Worm (Caenorhabditis elegans) whole organism, late embryonic: ENCODE results near the gene C34C12.6.

ENCODE experiments used
- C38D4.7 ChIP-seq: fragments of 200-800 bp; sonication (Bioruptor generic); optimal IDR thresholded peaks from 2 replicates; lab custom pipeline; 2018; ENCODE audit warnings: mild to moderate bottlenecking, missing genetic modification characterization, moderate library complexity, missing compliant biosample characterization
- F13H6.1 ChIP-seq: sonication (generic microtip); optimal IDR thresholded peaks from 2 replicates; lab custom pipeline; 2016; ENCODE audit warnings: missing genetic modification characterization, missing compliant biosample characterization
- K02D7.2 ChIP-seq: sonication (generic microtip); optimal IDR thresholded peaks from 2 replicates; lab custom pipeline; 2017; ENCODE audit warnings: mild to moderate bottlenecking, missing genetic modification characterization, missing compliant biosample characterization
- K09A11.1 ChIP-seq: sonication (generic microtip); optimal IDR thresholded peaks from 2 replicates; lab custom pipeline; 2017; ENCODE audit warnings: antibody characterized with exemption, mild to moderate bottlenecking, missing genetic modification characterization, missing compliant biosample characterization; ENCODE audit not compliant: insufficient read depth
- Y22D7AL.16 ChIP-seq: sonication (generic microtip); optimal IDR thresholded peaks from 2 replicates; lab custom pipeline; 2016; ENCODE audit warnings: missing genetic modification characterization, missing compliant biosample characterization
- ahr-1 ChIP-seq: sonication (generic microtip); optimal IDR thresholded peaks from 2 replicates; lab custom pipeline; 2016; ENCODE audit warnings: missing genetic modification characterization, missing compliant biosample characterization
- ama-1 ChIP-seq: fragments of 150-350 bp; optimal IDR thresholded peaks from 2 replicates; lab custom pipeline; 2014
- ceh-14 ChIP-seq: sonication (generic microtip); optimal IDR thresholded peaks from 2 replicates; lab custom pipeline; 2016; ENCODE audit warnings: missing genotype, missing genetic modification characterization, missing compliant biosample characterization
- ceh-18 ChIP-seq: sonication (generic microtip); optimal IDR thresholded peaks from 2 replicates; lab custom pipeline; 2016; ENCODE audit warnings: missing genetic modification characterization, missing compliant biosample characterization
- ceh-2 ChIP-seq: sonication (generic microtip); optimal IDR thresholded peaks from 2 replicates; lab custom pipeline; 2016; ENCODE audit warnings: missing genotype, missing genetic modification characterization, missing compliant biosample characterization
- ceh-30 ChIP-seq: fragments of 150-350 bp; optimal IDR thresholded peaks from 2 replicates; lab custom pipeline; 2014; ENCODE audit warnings: missing biosample characterization, missing genetic modification characterization
- ceh-31 ChIP-seq: sonication (generic microtip); optimal IDR thresholded peaks from 2 replicates; lab custom pipeline; 2016; ENCODE audit warnings: missing genetic modification characterization, missing compliant biosample characterization
- ceh-6 ChIP-seq: fragments of 200-800 bp; sonication (Bioruptor generic); optimal IDR thresholded peaks from 2 replicates; lab custom pipeline; 2018; ENCODE audit warnings: mild to moderate bottlenecking, missing genetic modification characterization, missing compliant biosample characterization
- ceh-9 ChIP-seq: sonication (generic microtip); optimal IDR thresholded peaks from 2 replicates; lab custom pipeline; 2016; ENCODE audit warnings: mild to moderate bottlenecking, missing genetic modification characterization, inconsistent platforms, missing compliant biosample characterization
- che-1 ChIP-seq: sonication (generic microtip); optimal IDR thresholded peaks from 2 replicates; lab custom pipeline; 2016; ENCODE audit warnings: mild to moderate bottlenecking, missing genetic modification characterization, missing compliant biosample characterization
- elt-4 ChIP-seq: sonication (generic microtip); optimal IDR thresholded peaks from 2 replicates; lab custom pipeline; 2016; ENCODE audit warnings: missing genetic modification characterization, missing compliant biosample characterization
- ets-4 ChIP-seq: sonication (generic microtip); optimal IDR thresholded peaks from 2 replicates; lab custom pipeline; 2016; ENCODE audit warnings: missing genetic modification characterization, missing compliant biosample characterization
- eyg-1 ChIP-seq: sonication (generic microtip); optimal IDR thresholded peaks from 2 replicates; lab custom pipeline; 2016; ENCODE audit warnings: missing genotype, missing genetic modification characterization, missing compliant biosample characterization
- gmeb-2 ChIP-seq: sonication (generic microtip); optimal IDR thresholded peaks from 2 replicates; lab custom pipeline; 2016; ENCODE audit warnings: missing genetic modification characterization, inconsistent platforms, missing compliant biosample characterization
- hlh-13 ChIP-seq: fragments of 200-800 bp; sonication (Bioruptor generic); optimal IDR thresholded peaks from 2 replicates; lab custom pipeline; 2018; ENCODE audit warnings: mild to moderate bottlenecking, missing genetic modification characterization, missing compliant biosample characterization
- hlh-15 ChIP-seq: sonication (generic microtip); optimal IDR thresholded peaks from 2 replicates; lab custom pipeline; 2016; ENCODE audit warnings: missing genetic modification characterization, missing compliant biosample characterization
- hlh-30 ChIP-seq: sonication (generic microtip); optimal IDR thresholded peaks from 2 replicates; lab custom pipeline; 2017; ENCODE audit warnings: antibody characterized with exemption, missing genetic modification characterization, missing compliant biosample characterization; ENCODE audit not compliant: insufficient read depth
- hlh-8 ChIP-seq: sonication (generic microtip); optimal IDR thresholded peaks from 2 replicates; lab custom pipeline; 2016; ENCODE audit warnings: missing genotype, missing genetic modification characterization, missing compliant biosample characterization
- lim-6 ChIP-seq: sonication (generic microtip); optimal IDR thresholded peaks from 2 replicates; lab custom pipeline; 2016; ENCODE audit warnings: missing genetic modification characterization, missing compliant biosample characterization
- madf-2 ChIP-seq: sonication (generic microtip); optimal IDR thresholded peaks from 2 replicates; lab custom pipeline; 2017; ENCODE audit warnings: missing genetic modification characterization, missing compliant biosample characterization
- npax-4 ChIP-seq: sonication (generic microtip); optimal IDR thresholded peaks from 2 replicates; lab custom pipeline; 2016; ENCODE audit warnings: missing genetic modification characterization, missing compliant biosample characterization
- odd-2 ChIP-seq: sonication (generic microtip); optimal IDR thresholded peaks from 2 replicates; lab custom pipeline; 2017; ENCODE audit warnings: antibody characterized with exemption, mild to moderate bottlenecking, missing genetic modification characterization, missing compliant biosample characterization
- pha-4 ChIP-seq: fragments of 150-350 bp; optimal IDR thresholded peaks from 2 replicates; lab custom pipeline; 2018; ENCODE audit warnings: missing biosample characterization, missing genetic modification reagents, missing genetic modification characterization
- pqm-1 ChIP-seq: sonication (generic microtip); optimal IDR thresholded peaks from 2 replicates; lab custom pipeline; 2016; ENCODE audit warnings: missing genetic modification characterization, missing compliant biosample characterization
- pros-1 ChIP-seq: fragments of 150-350 bp; optimal IDR thresholded peaks from 2 replicates; lab custom pipeline; 2014; ENCODE audit warnings: missing biosample characterization, missing genetic modification reagents, missing genetic modification characterization
- rnt-1 ChIP-seq: sonication (generic microtip); optimal IDR thresholded peaks from 2 replicates; lab custom pipeline; 2016; ENCODE audit warnings: missing genetic modification characterization, missing compliant biosample characterization
- sdc-2 ChIP-seq: sonication (generic microtip); optimal IDR thresholded peaks from 2 replicates; lab custom pipeline; 2016; ENCODE audit warnings: missing genotype, missing genetic modification characterization, missing compliant biosample characterization
- sox-2 ChIP-seq: fragments of 200-800 bp; sonication (Bioruptor generic); IDR thresholded peaks from 2 replicates; pipeline ENCODE4 v1.3.6; 2022; ENCODE audit warnings: missing genetic modification reagents, missing genetic modification characterization, missing compliant biosample characterization
- tbx-2 ChIP-seq: sonication (generic microtip); optimal IDR thresholded peaks from 2 replicates; lab custom pipeline; 2016; ENCODE audit warnings: missing genetic modification characterization, missing compliant biosample characterization
- tbx-7 ChIP-seq: sonication (generic microtip); optimal IDR thresholded peaks from 2 replicates; lab custom pipeline; 2016; ENCODE audit warnings: missing genotype, missing genetic modification characterization, missing compliant biosample characterization
- unc-3 ChIP-seq, 2 experiments: fragments of 200-800 bp in 1 of 2; sonication (Bioruptor generic) in 1 of 2; sonication (generic microtip) in 1 of 2; conservative IDR thresholded peaks in 1 of 2; optimal IDR thresholded peaks in 1 of 2; 2 replicates each; pipeline versions ENCODE4 v1.3.6 to Lab custom; 2016 to 2022; ENCODE audit warnings: missing compliant biosample characterization in 2 of 2, missing genetic modification characterization in 2 of 2, missing genetic modification reagents in 1 of 2
- unc-55 ChIP-seq: sonication (generic microtip); optimal IDR thresholded peaks from 2 replicates; lab custom pipeline; 2017; ENCODE audit warnings: missing biosample characterization, missing genetic modification reagents, missing genetic modification characterization
- unc-86 ChIP-seq: sonication (generic microtip); optimal IDR thresholded peaks from 2 replicates; lab custom pipeline; 2016; ENCODE audit warnings: missing genetic modification characterization, missing compliant biosample characterization

The C34C12.6 gene

ce11 chrIII:3480950-3481349 is 1.4 kb upstream of the C34C12.6 start:
- TF ChIP-seq hlh-8 (tag; lab: Kevin White, UChicago) (no peak), ceh-2 (tag; lab: Kevin White, UChicago) (no peak), che-1 (no peak), sdc-2 (tag; lab: Kevin White, UChicago) (no peak), ets-4 (no peak), madf-2 (tag; lab: Kevin White, UChicago) (no peak), npax-4 (tag; lab: Kevin White, UChicago) (no peak), ceh-6 (no peak), ceh-18 (tag; lab: Kevin White, UChicago) (no peak), ceh-31 (tag; lab: Kevin White, UChicago) (no peak), tbx-7 (tag; lab: Kevin White, UChicago) (no peak)

- no peak for TF ChIP-seq ama-1 (lab: Kevin White, UChicago)
- TF ChIP-seq rnt-1 (tag; lab: Kevin White, UChicago) = no peak
- TF ChIP-seq hlh-13 (GFP tag; lab: Kevin White, UChicago) = no peak
- no peak for TF ChIP-seq tbx-2 (tag; lab: Kevin White, UChicago)
- TF ChIP-seq unc-55 (GFP tag; lab: Kevin White, UChicago) = no peak
- no peak for TF ChIP-seq ceh-6
- TF ChIP-seq ceh-14 (tag; lab: Kevin White, UChicago) = no peak
- no peak for TF ChIP-seq hlh-8 (tag; lab: Kevin White, UChicago)
- TF ChIP-seq madf-2 (tag; lab: Kevin White, UChicago) = no peak
- TF ChIP-seq ceh-9 (tag; lab: Kevin White, UChicago) = no peak
- TF ChIP-seq unc-3 (GFP tag; conservative IDR thresholded peaks at IDR 0.05; lab: Robert Waterston, UW) = no peak
- TF ChIP-seq unc-3 (tag; optimal IDR thresholded peaks at IDR 0.05; lab: Kevin White, UChicago) = no peak
- no peak for TF ChIP-seq elt-4 (tag; lab: Kevin White, UChicago)
- TF ChIP-seq ets-4 = no peak
- TF ChIP-seq lim-6 (tag; lab: Kevin White, UChicago) = no peak
- no peak for TF ChIP-seq gmeb-2
- TF ChIP-seq pros-1 (tag; lab: Kevin White, UChicago) = no peak
- TF ChIP-seq eyg-1 (tag; lab: Kevin White, UChicago) = no peak
- no peak for TF ChIP-seq sox-2 (GFP tag; lab: Robert Waterston, UW)
- TF ChIP-seq, all 69 proteins: peak for 0
Observed at ce11 chrIII:3484995-3485394, 2.6 kb downstream of the C34C12.6 start.

ce11 chrIII:3486055-3486454 is 3.7 kb downstream of the C34C12.6 start:
- TF ChIP-seq hlh-15 (tag; lab: Kevin White, UChicago) = no peak
- no peak for TF ChIP-seq K02D7.2 (tag; lab: Kevin White, UChicago)
- TF ChIP-seq ceh-9 (tag; lab: Kevin White, UChicago) = no peak
- TF ChIP-seq pha-4 (tag; lab: Kevin White, UChicago) = no peak
- TF ChIP-seq sox-2 (GFP tag; lab: Robert Waterston, UW) = no peak
- TF ChIP-seq F13H6.1 = no peak
- TF ChIP-seq ceh-30 (tag; lab: Kevin White, UChicago) = no peak
- no peak for TF ChIP-seq pqm-1 (tag; lab: Kevin White, UChicago)
- no peak for TF ChIP-seq K09A11.1 (tag; lab: Kevin White, UChicago)
- TF ChIP-seq madf-2 (tag; lab: Kevin White, UChicago) = no peak
- TF ChIP-seq unc-86 (tag; lab: Kevin White, UChicago) = no peak
- no peak for TF ChIP-seq C38D4.7
- no peak for TF ChIP-seq hlh-8 (tag; lab: Kevin White, UChicago)
- no peak for TF ChIP-seq rnt-1 (tag; lab: Kevin White, UChicago)
- no peak for TF ChIP-seq odd-2 (tag; lab: Kevin White, UChicago)
- no peak for TF ChIP-seq Y22D7AL.16
- no peak for TF ChIP-seq gmeb-2
- TF ChIP-seq hlh-30 (tag; lab: Kevin White, UChicago) = no peak
- TF ChIP-seq che-1 = no peak
- TF ChIP-seq ahr-1 (tag; lab: Kevin White, UChicago) = no peak
- TF ChIP-seq, all 69 proteins: peak for 0
